Worm (Caenorhabditis elegans) whole organism, late embryonic: ENCODE results near the gene T16G1.6.

Source experiments
- C38D4.7 ChIP-seq: fragments of 200-800 bp; sonication (Bioruptor generic); optimal IDR thresholded peaks from 2 replicates; lab custom pipeline; 2018; ENCODE audit warnings: mild to moderate bottlenecking, missing genetic modification characterization, moderate library complexity, missing compliant biosample characterization
- F13H6.1 ChIP-seq: sonication (generic microtip); optimal IDR thresholded peaks from 2 replicates; lab custom pipeline; 2016; ENCODE audit warnings: missing genetic modification characterization, missing compliant biosample characterization
- K09A11.1 ChIP-seq: sonication (generic microtip); optimal IDR thresholded peaks from 2 replicates; lab custom pipeline; 2017; ENCODE audit warnings: antibody characterized with exemption, mild to moderate bottlenecking, missing genetic modification characterization, missing compliant biosample characterization; ENCODE audit not compliant: insufficient read depth
- T23F11.4 ChIP-seq: fragments of 200-800 bp; sonication (Bioruptor generic); optimal IDR thresholded peaks from 2 replicates; lab custom pipeline; 2018; ENCODE audit warnings: mild to moderate bottlenecking, missing genetic modification characterization, missing compliant biosample characterization
- ahr-1 ChIP-seq: sonication (generic microtip); optimal IDR thresholded peaks from 2 replicates; lab custom pipeline; 2016; ENCODE audit warnings: missing genetic modification characterization, missing compliant biosample characterization
- ama-1 ChIP-seq: fragments of 150-350 bp; optimal IDR thresholded peaks from 2 replicates; lab custom pipeline; 2014
- ceh-18 ChIP-seq: sonication (generic microtip); optimal IDR thresholded peaks from 2 replicates; lab custom pipeline; 2016; ENCODE audit warnings: missing genetic modification characterization, missing compliant biosample characterization
- ceh-24 ChIP-seq: sonication (generic microtip); optimal IDR thresholded peaks from 2 replicates; lab custom pipeline; 2016; ENCODE audit warnings: mild to moderate bottlenecking, missing genetic modification characterization, missing compliant biosample characterization
- ceh-30 ChIP-seq: fragments of 150-350 bp; optimal IDR thresholded peaks from 2 replicates; lab custom pipeline; 2014; ENCODE audit warnings: missing biosample characterization, missing genetic modification characterization
- ceh-45 ChIP-seq: fragments of 200-800 bp; sonication (Bioruptor generic); IDR thresholded peaks from 2 replicates; pipeline ENCODE4 v1.3.6; 2022; ENCODE audit warnings: missing genetic modification reagents, missing genetic modification characterization, missing compliant biosample characterization
- ceh-48 ChIP-seq: sonication (generic microtip); optimal IDR thresholded peaks from 2 replicates; lab custom pipeline; 2016; ENCODE audit warnings: missing genetic modification characterization, inconsistent platforms, missing compliant biosample characterization
- ceh-6 ChIP-seq: fragments of 200-800 bp; sonication (Bioruptor generic); optimal IDR thresholded peaks from 2 replicates; lab custom pipeline; 2018; ENCODE audit warnings: mild to moderate bottlenecking, missing genetic modification characterization, missing compliant biosample characterization
- che-1 ChIP-seq: sonication (generic microtip); optimal IDR thresholded peaks from 2 replicates; lab custom pipeline; 2016; ENCODE audit warnings: mild to moderate bottlenecking, missing genetic modification characterization, missing compliant biosample characterization
- dmd-4 ChIP-seq: sonication (generic microtip); optimal IDR thresholded peaks from 2 replicates; lab custom pipeline; 2016; ENCODE audit warnings: borderline replicate concordance, missing genetic modification characterization, missing compliant biosample characterization
- dve-1 ChIP-seq: sonication (generic microtip); optimal IDR thresholded peaks from 2 replicates; lab custom pipeline; 2017; ENCODE audit warnings: antibody characterized with exemption, mild to moderate bottlenecking, missing genetic modification characterization, missing compliant biosample characterization
- fkh-10 ChIP-seq: fragments of 150-350 bp; optimal IDR thresholded peaks from 2 replicates; lab custom pipeline; 2014; ENCODE audit warnings: missing biosample characterization, missing genetic modification reagents, missing genetic modification characterization
- gmeb-2 ChIP-seq: sonication (generic microtip); optimal IDR thresholded peaks from 2 replicates; lab custom pipeline; 2016; ENCODE audit warnings: missing genetic modification characterization, inconsistent platforms, missing compliant biosample characterization
- hlh-30 ChIP-seq: sonication (generic microtip); optimal IDR thresholded peaks from 2 replicates; lab custom pipeline; 2017; ENCODE audit warnings: antibody characterized with exemption, missing genetic modification characterization, missing compliant biosample characterization; ENCODE audit not compliant: insufficient read depth
- hlh-6 ChIP-seq: sonication (generic microtip); optimal IDR thresholded peaks from 2 replicates; lab custom pipeline; 2016; ENCODE audit warnings: missing genotype, missing genetic modification characterization, missing compliant biosample characterization
- hlh-8 ChIP-seq: sonication (generic microtip); optimal IDR thresholded peaks from 2 replicates; lab custom pipeline; 2016; ENCODE audit warnings: missing genotype, missing genetic modification characterization, missing compliant biosample characterization
- madf-2 ChIP-seq: sonication (generic microtip); optimal IDR thresholded peaks from 2 replicates; lab custom pipeline; 2017; ENCODE audit warnings: missing genetic modification characterization, missing compliant biosample characterization
- mec-3 ChIP-seq: sonication (generic microtip); optimal IDR thresholded peaks from 2 replicates; lab custom pipeline; 2016; ENCODE audit warnings: borderline replicate concordance, missing genetic modification characterization, missing compliant biosample characterization
- nfya-1 ChIP-seq: sonication (generic microtip); optimal IDR thresholded peaks from 2 replicates; lab custom pipeline; 2017; ENCODE audit warnings: missing genetic modification characterization, mild to moderate bottlenecking, missing compliant biosample characterization, antibody characterized with exemption, moderate library complexity
- pax-1 ChIP-seq: fragments of 150-350 bp; optimal IDR thresholded peaks from 2 replicates; lab custom pipeline; 2014; ENCODE audit warnings: missing biosample characterization, missing genetic modification characterization
- pha-4 ChIP-seq: fragments of 150-350 bp; optimal IDR thresholded peaks from 2 replicates; lab custom pipeline; 2018; ENCODE audit warnings: missing biosample characterization, missing genetic modification reagents, missing genetic modification characterization
- pqm-1 ChIP-seq: sonication (generic microtip); optimal IDR thresholded peaks from 2 replicates; lab custom pipeline; 2016; ENCODE audit warnings: missing genetic modification characterization, missing compliant biosample characterization
- ref-2 ChIP-seq: sonication (generic microtip); optimal IDR thresholded peaks from 2 replicates; lab custom pipeline; 2016; ENCODE audit warnings: missing genetic modification characterization, missing compliant biosample characterization
- syd-9 ChIP-seq: sonication (generic microtip); optimal IDR thresholded peaks from 2 replicates; lab custom pipeline; 2016; ENCODE audit warnings: mild to moderate bottlenecking, missing genetic modification characterization, moderate library complexity, missing compliant biosample characterization
- unc-3 ChIP-seq, 2 experiments: fragments of 200-800 bp in 1 of 2; sonication (Bioruptor generic) in 1 of 2; sonication (generic microtip) in 1 of 2; conservative IDR thresholded peaks in 1 of 2; optimal IDR thresholded peaks in 1 of 2; 2 replicates each; pipeline versions ENCODE4 v1.3.6 to Lab custom; 2016 to 2022; ENCODE audit warnings: missing compliant biosample characterization in 2 of 2, missing genetic modification characterization in 2 of 2, missing genetic modification reagents in 1 of 2
- unc-55 ChIP-seq: sonication (generic microtip); optimal IDR thresholded peaks from 2 replicates; lab custom pipeline; 2017; ENCODE audit warnings: missing biosample characterization, missing genetic modification reagents, missing genetic modification characterization
- unc-86 ChIP-seq: sonication (generic microtip); optimal IDR thresholded peaks from 2 replicates; lab custom pipeline; 2016; ENCODE audit warnings: missing genetic modification characterization, missing compliant biosample characterization
- ztf-16 ChIP-seq: sonication (generic microtip); optimal IDR thresholded peaks from 2 replicates; lab custom pipeline; 2017; ENCODE audit warnings: missing genetic modification characterization, missing compliant biosample characterization

Gene T16G1.6

ce11 chrV:12933654-12934053 lies 3.3 kb downstream of the T16G1.6 start:
- TF ChIP-seq pha-4 (tag; lab: Kevin White, UChicago) = no peak
- no peak for TF ChIP-seq hlh-30
- no peak for TF ChIP-seq unc-55 (GFP tag; lab: Kevin White, UChicago)
- TF ChIP-seq ceh-6 = no peak

ce11 chrV:12928929-12929532 lies 7.9 kb downstream of the T16G1.6 start, which contains the start of gene T16G1.2:
Gene T16G1.2, plus strand, starts transcription at chrV:12929482.
- TF ChIP-seq ceh-24 (tag; lab: Kevin White, UChicago) (no peak), T23F11.4 (GFP tag; lab: Kevin White, UChicago) (no peak), ceh-45 (GFP tag; lab: Robert Waterston, UW) (no peak), ama-1 (lab: Kevin White, UChicago) (no peak), ceh-18 (tag; lab: Kevin White, UChicago) (no peak), K09A11.1 (tag; lab: Kevin White, UChicago) (no peak), syd-9 (tag; lab: Kevin White, UChicago) (no peak), ahr-1 (tag; lab: Kevin White, UChicago) (no peak), gmeb-2 (tag; lab: Kevin White, UChicago) (no peak), ztf-16 (tag; lab: Kevin White, UChicago) (no peak), ceh-30 (tag; lab: Kevin White, UChicago) (no peak), F13H6.1 (tag; lab: Kevin White, UChicago) (no peak)

- TF ChIP-seq ahr-1 (tag; lab: Kevin White, UChicago) (no peak), dve-1 (tag; lab: Kevin White, UChicago) (no peak), fkh-10 (no peak), unc-3 (GFP tag; conservative IDR thresholded peaks at IDR 0.05; lab: Robert Waterston, UW) (no peak), unc-3 (tag; optimal IDR thresholded peaks at IDR 0.05; lab: Kevin White, UChicago) (no peak)
Measured at ce11 chrV:12924128-12924527, 12.8 kb downstream of the T16G1.6 start, which contains the start of gene pqn-67. Gene pqn-67, plus strand, starts transcription at chrV:12924428.

ce11 chrV:12922308-12922707 lies 14.7 kb downstream of the T16G1.6 start, which contains the start of gene dhrs-4:
Gene dhrs-4, plus strand, starts transcription at chrV:12922608.
- TF ChIP-seq unc-55 (GFP tag; lab: Kevin White, UChicago) = no peak
- no peak for TF ChIP-seq pha-4 (tag; lab: Kevin White, UChicago)
- TF ChIP-seq hlh-6 (tag; lab: Kevin White, UChicago) = no peak
- no peak for TF ChIP-seq ceh-45 (GFP tag; lab: Robert Waterston, UW)
- TF ChIP-seq pqm-1 (tag; lab: Kevin White, UChicago) = no peak
- no peak for TF ChIP-seq ref-2 (tag; lab: Kevin White, UChicago)

ce11 chrV:12921680-12922079 lies 15.3 kb downstream of the T16G1.6 start:
- TF ChIP-seq pax-1 (no peak), pha-4 (tag; lab: Kevin White, UChicago) (no peak), madf-2 (tag; lab: Kevin White, UChicago) (no peak), mec-3 (tag; lab: Kevin White, UChicago) (no peak), C38D4.7 (no peak), dmd-4 (no peak), ceh-48 (no peak), ceh-24 (tag; lab: Kevin White, UChicago) (no peak)

ce11 chrV:12919705-12920104 lies 17.3 kb downstream of the T16G1.6 start, which contains the start of gene lipl-1:
Gene lipl-1, plus strand, starts transcription at chrV:12919986.
- TF ChIP-seq unc-86 (tag; lab: Kevin White, UChicago) = no peak
- no peak for TF ChIP-seq nfya-1
- TF ChIP-seq che-1 (tag; lab: Kevin White, UChicago) = no peak
- no peak for TF ChIP-seq hlh-6 (tag; lab: Kevin White, UChicago)
- no peak for TF ChIP-seq hlh-8
- no peak for TF ChIP-seq F13H6.1 (tag; lab: Kevin White, UChicago)
- TF ChIP-seq hlh-30 = no peak
- no peak for TF ChIP-seq ceh-45 (GFP tag; lab: Robert Waterston, UW)
- TF ChIP-seq, all 69 proteins: peak for 0
